Fruit fly (Drosophila melanogaster) whole organism, adult: ENCODE measurements around the gene Reck.
A peak's percentile ranks its signal among the peaks of the same experiment; 100 is the strongest.

Experiments
- CG11617 ChIP-seq: fragments of 200-800 bp; sonication (Bioruptor generic); optimal IDR thresholded peaks from 2 replicates; lab custom pipeline; 2017; ENCODE audit warnings: mild to moderate bottlenecking, missing biosample characterization, missing genetic modification reagents, missing genetic modification characterization
- CG12768 ChIP-seq: fragments of 200-800 bp; sonication (Bioruptor generic); optimal IDR thresholded peaks from 2 replicates; lab custom pipeline; 2017; ENCODE audit warnings: missing biosample characterization, missing genetic modification characterization, mild to moderate bottlenecking, moderate library complexity, missing genetic modification reagents
- CG14711 ChIP-seq: fragments of 200-800 bp; sonication (Bioruptor generic); optimal IDR thresholded peaks from 2 replicates; lab custom pipeline; 2018; ENCODE audit warnings: missing biosample characterization, mild to moderate bottlenecking, missing genetic modification characterization, moderate library complexity
- CG1620 ChIP-seq: fragments of 200-800 bp; sonication (Bioruptor generic); optimal IDR thresholded peaks from 2 replicates; lab custom pipeline; 2016; ENCODE audit warnings: missing biosample characterization, missing genetic modification characterization
- CG33017 ChIP-seq: fragments of 200-800 bp; sonication (Bioruptor generic); optimal IDR thresholded peaks from 2 replicates; lab custom pipeline; 2018; ENCODE audit warnings: missing biosample characterization, mild to moderate bottlenecking, missing genetic modification characterization, moderate library complexity
- CG5204 ChIP-seq: fragments of 200-800 bp; sonication (Bioruptor generic); optimal IDR thresholded peaks from 2 replicates; lab custom pipeline; 2016; ENCODE audit warnings: missing biosample characterization, missing genetic modification characterization
- CG7045 ChIP-seq: fragments of 200-800 bp; sonication (Bioruptor generic); optimal IDR thresholded peaks from 2 replicates; lab custom pipeline; 2017; ENCODE audit warnings: missing biosample characterization, mild to moderate bottlenecking, missing genetic modification characterization
- CG7101 ChIP-seq: fragments of 200-800 bp; sonication (Bioruptor generic); optimal IDR thresholded peaks from 2 replicates; lab custom pipeline; 2018; ENCODE audit warnings: missing biosample characterization, mild to moderate bottlenecking, missing genetic modification characterization, moderate library complexity
- Clk ChIP-seq: fragments of 200-800 bp; sonication (Bioruptor generic); optimal IDR thresholded peaks from 2 replicates; lab custom pipeline; 2017; ENCODE audit warnings: missing biosample characterization, missing genetic modification characterization
- Crg-1 ChIP-seq: fragments of 200-800 bp; sonication (Bioruptor generic); optimal IDR thresholded peaks from 2 replicates; lab custom pipeline; 2016; ENCODE audit warnings: missing biosample characterization, missing genetic modification characterization
- Hr96 ChIP-seq: fragments of 200-800 bp; sonication (Bioruptor generic); optimal IDR thresholded peaks from 2 replicates; lab custom pipeline; 2016; ENCODE audit warnings: missing biosample characterization, missing genetic modification characterization
- Mnt ChIP-seq: fragments of 200-800 bp; sonication (Bioruptor generic); optimal IDR thresholded peaks from 2 replicates; lab custom pipeline; 2016; ENCODE audit warnings: missing biosample characterization, mild to moderate bottlenecking, missing genetic modification characterization
- bab1 ChIP-seq: fragments of 200-800 bp; sonication (Bioruptor generic); optimal IDR thresholded peaks from 3 replicates; lab custom pipeline; 2019; ENCODE audit warnings: missing biosample characterization, mild to moderate bottlenecking, missing genetic modification characterization, moderate library complexity
- cic ChIP-seq: fragments of 200-800 bp; sonication (Bioruptor generic); optimal IDR thresholded peaks from 2 replicates; lab custom pipeline; 2017; ENCODE audit warnings: missing biosample characterization, mild to moderate bottlenecking, missing genetic modification characterization, moderate library complexity
- cnc ChIP-seq, 2 experiments: fragments of >200 bp; optimal IDR thresholded peaks; 2 replicates each; lab custom pipeline; 2017
- kay ChIP-seq: fragments of 200-800 bp; sonication (Bioruptor generic); peaks from one replicate; lab custom pipeline; 2016; ENCODE audit warnings: missing biosample characterization, missing genetic modification characterization, borderline replicate concordance
- ovo ChIP-seq: fragments of 200-800 bp; sonication (Bioruptor generic); optimal IDR thresholded peaks from 2 replicates; lab custom pipeline; 2016; ENCODE audit warnings: missing biosample characterization, missing genetic modification characterization
- pad ChIP-seq: fragments of 200-800 bp; sonication (Bioruptor generic); optimal IDR thresholded peaks from 3 replicates; lab custom pipeline; 2017; ENCODE audit warnings: missing biosample characterization, missing genetic modification characterization, mild to moderate bottlenecking, moderate library complexity, missing genetic modification reagents
- tj ChIP-seq: fragments of 200-800 bp; sonication (Bioruptor generic); optimal IDR thresholded peaks from 3 replicates; lab custom pipeline; 2017; ENCODE audit warnings: missing biosample characterization, mild to moderate bottlenecking, missing genetic modification characterization, moderate library complexity
- toe ChIP-seq: fragments of 200-800 bp; sonication (Bioruptor generic); optimal IDR thresholded peaks from 2 replicates; lab custom pipeline; 2016; ENCODE audit warnings: missing biosample characterization, missing genetic modification characterization

Reck gene

dm6 chr3L:15021008-15021407 lies 7.1 kb upstream of the Reck start:
- TF ChIP-seq CG1620 (GFP tag; lab: Kevin White, UChicago) (no peak), CG12768 (GFP tag; lab: Kevin White, UChicago) (no peak), CG5204 (GFP tag; lab: Kevin White, UChicago) (no peak), cnc (optimal IDR thresholded peaks at IDR 0.05; lab: Kevin White, UChicago) (no peak), Clk (GFP tag; lab: Kevin White, UChicago) (no peak), CG14711 (tag; lab: Kevin White, UChicago) (no peak), CG7101 (no peak), Crg-1 (no peak), tj (GFP tag; lab: Kevin White, UChicago) (no peak), CG7045 (GFP tag; lab: Kevin White, UChicago) (no peak), Mnt (GFP tag; lab: Kevin White, UChicago) (no peak), toe (GFP tag; lab: Kevin White, UChicago) (no peak), pad (GFP tag; lab: Kevin White, UChicago) (no peak), cic (GFP tag; lab: Kevin White, UChicago) (no peak)

- no peak for TF ChIP-seq CG14711 (tag; lab: Kevin White, UChicago)
- TF ChIP-seq CG7101, result no peak
- no peak for TF ChIP-seq CG1620 (GFP tag; lab: Kevin White, UChicago)
- TF ChIP-seq Hr96 (GFP tag; lab: Kevin White, UChicago), result no peak
- no peak for TF ChIP-seq Mnt (GFP tag; lab: Kevin White, UChicago)
- no peak for TF ChIP-seq CG11617
- no peak for TF ChIP-seq CG12768 (GFP tag; lab: Kevin White, UChicago)
- no peak for TF ChIP-seq pad (GFP tag; lab: Kevin White, UChicago)
- no peak for TF ChIP-seq cnc (optimal IDR thresholded peaks at IDR 0.05; lab: Kevin White, UChicago)
- TF ChIP-seq bab1, result no peak
- no peak for TF ChIP-seq CG5204 (GFP tag; lab: Kevin White, UChicago)
- no peak for TF ChIP-seq CG33017 (tag; lab: Kevin White, UChicago)
- no peak for TF ChIP-seq kay (GFP tag; lab: Kevin White, UChicago)
- no peak for TF ChIP-seq cic (GFP tag; lab: Kevin White, UChicago)
- TF ChIP-seq ovo (GFP tag; lab: Kevin White, UChicago), result no peak
Measured at dm6 chr3L:15013296-15013695, 566 bp downstream of the Reck start.

- peak; percentile 25 for TF ChIP-seq CG14711 (tag; lab: Kevin White, UChicago)
- peak; percentile 61 for TF ChIP-seq kay (GFP tag; lab: Kevin White, UChicago)
- peak; percentile 18 for TF ChIP-seq CG12768 (GFP tag; lab: Kevin White, UChicago)
- TF ChIP-seq bab1, result no peak
- TF ChIP-seq ovo (GFP tag; lab: Kevin White, UChicago), result no peak
- peak; percentile 18 for TF ChIP-seq CG7101
- peak; percentile 34 for TF ChIP-seq CG33017 (tag; lab: Kevin White, UChicago)
Measured at dm6 chr3L:15011638-15012335, 2.1 kb downstream of the Reck start.

- TF ChIP-seq CG14711 (tag; lab: Kevin White, UChicago) (no peak), Clk (GFP tag; lab: Kevin White, UChicago) (no peak), cnc (optimal IDR thresholded peaks at IDR 0.05; lab: Kevin White, UChicago) (no peak), toe (GFP tag; lab: Kevin White, UChicago) (no peak), CG12768 (GFP tag; lab: Kevin White, UChicago) (no peak), pad (GFP tag; lab: Kevin White, UChicago) (no peak), Crg-1 (no peak), ovo (GFP tag; lab: Kevin White, UChicago) (no peak), tj (GFP tag; lab: Kevin White, UChicago) (no peak), cic (GFP tag; lab: Kevin White, UChicago) (no peak), CG7101 (no peak)
Measured at dm6 chr3L:15011142-15011541, 2.7 kb downstream of the Reck start.

- TF ChIP-seq pad (GFP tag; lab: Kevin White, UChicago) (no peak), cic (GFP tag; lab: Kevin White, UChicago) (no peak), bab1 (no peak)
Measured at dm6 chr3L:15010601-15011000, 3.3 kb downstream of the Reck start.

- TF ChIP-seq CG7045 (GFP tag; lab: Kevin White, UChicago), result no peak
- TF ChIP-seq Crg-1, result no peak
- TF ChIP-seq pad (GFP tag; lab: Kevin White, UChicago), result no peak
- no peak for TF ChIP-seq CG14711 (tag; lab: Kevin White, UChicago)
- TF ChIP-seq CG7101, result no peak
- no peak for TF ChIP-seq ovo (GFP tag; lab: Kevin White, UChicago)
- no peak for TF ChIP-seq CG11617
- TF ChIP-seq bab1, result no peak
- TF ChIP-seq kay (GFP tag; lab: Kevin White, UChicago), result no peak
- TF ChIP-seq CG1620 (GFP tag; lab: Kevin White, UChicago), result no peak
- TF ChIP-seq tj (GFP tag; lab: Kevin White, UChicago), result no peak
- no peak for TF ChIP-seq Hr96 (GFP tag; lab: Kevin White, UChicago)
- TF ChIP-seq CG33017 (tag; lab: Kevin White, UChicago), result no peak
Measured at dm6 chr3L:15009681-15010080, 4.2 kb downstream of the Reck start.
